Fruit fly (Drosophila melanogaster) whole organism, adult: ENCODE data around the gene Lim1.
A peak's percentile ranks its signal among the peaks of the same experiment; 100 is the strongest.

Source experiments
- CG11617 ChIP-seq: fragments of 200-800 bp; sonication (Bioruptor generic); optimal IDR thresholded peaks from 2 replicates; lab custom pipeline; 2017; ENCODE audit warnings: mild to moderate bottlenecking, missing biosample characterization, missing genetic modification reagents, missing genetic modification characterization
- CG12768 ChIP-seq: fragments of 200-800 bp; sonication (Bioruptor generic); optimal IDR thresholded peaks from 2 replicates; lab custom pipeline; 2017; ENCODE audit warnings: missing biosample characterization, missing genetic modification characterization, mild to moderate bottlenecking, moderate library complexity, missing genetic modification reagents
- CG14711 ChIP-seq: fragments of 200-800 bp; sonication (Bioruptor generic); optimal IDR thresholded peaks from 2 replicates; lab custom pipeline; 2018; ENCODE audit warnings: missing biosample characterization, mild to moderate bottlenecking, missing genetic modification characterization, moderate library complexity
- CG33017 ChIP-seq: fragments of 200-800 bp; sonication (Bioruptor generic); optimal IDR thresholded peaks from 2 replicates; lab custom pipeline; 2018; ENCODE audit warnings: missing biosample characterization, mild to moderate bottlenecking, missing genetic modification characterization, moderate library complexity
- CG5204 ChIP-seq: fragments of 200-800 bp; sonication (Bioruptor generic); optimal IDR thresholded peaks from 2 replicates; lab custom pipeline; 2016; ENCODE audit warnings: missing biosample characterization, missing genetic modification characterization
- CG7045 ChIP-seq: fragments of 200-800 bp; sonication (Bioruptor generic); optimal IDR thresholded peaks from 2 replicates; lab custom pipeline; 2017; ENCODE audit warnings: missing biosample characterization, mild to moderate bottlenecking, missing genetic modification characterization
- CG7101 ChIP-seq: fragments of 200-800 bp; sonication (Bioruptor generic); optimal IDR thresholded peaks from 2 replicates; lab custom pipeline; 2018; ENCODE audit warnings: missing biosample characterization, mild to moderate bottlenecking, missing genetic modification characterization, moderate library complexity
- Clk ChIP-seq: fragments of 200-800 bp; sonication (Bioruptor generic); optimal IDR thresholded peaks from 2 replicates; lab custom pipeline; 2017; ENCODE audit warnings: missing biosample characterization, missing genetic modification characterization
- Crg-1 ChIP-seq: fragments of 200-800 bp; sonication (Bioruptor generic); optimal IDR thresholded peaks from 2 replicates; lab custom pipeline; 2016; ENCODE audit warnings: missing biosample characterization, missing genetic modification characterization
- Hr96 ChIP-seq: fragments of 200-800 bp; sonication (Bioruptor generic); optimal IDR thresholded peaks from 2 replicates; lab custom pipeline; 2016; ENCODE audit warnings: missing biosample characterization, missing genetic modification characterization
- Mnt ChIP-seq: fragments of 200-800 bp; sonication (Bioruptor generic); optimal IDR thresholded peaks from 2 replicates; lab custom pipeline; 2016; ENCODE audit warnings: missing biosample characterization, mild to moderate bottlenecking, missing genetic modification characterization
- bab1 ChIP-seq: fragments of 200-800 bp; sonication (Bioruptor generic); optimal IDR thresholded peaks from 3 replicates; lab custom pipeline; 2019; ENCODE audit warnings: missing biosample characterization, mild to moderate bottlenecking, missing genetic modification characterization, moderate library complexity
- cic ChIP-seq: fragments of 200-800 bp; sonication (Bioruptor generic); optimal IDR thresholded peaks from 2 replicates; lab custom pipeline; 2017; ENCODE audit warnings: missing biosample characterization, mild to moderate bottlenecking, missing genetic modification characterization, moderate library complexity
- cnc ChIP-seq, 2 experiments: fragments of >200 bp; optimal IDR thresholded peaks; 2 replicates each; lab custom pipeline; 2017
- kay ChIP-seq: fragments of 200-800 bp; sonication (Bioruptor generic); peaks from one replicate; lab custom pipeline; 2016; ENCODE audit warnings: missing biosample characterization, missing genetic modification characterization, borderline replicate concordance
- ovo ChIP-seq: fragments of 200-800 bp; sonication (Bioruptor generic); optimal IDR thresholded peaks from 2 replicates; lab custom pipeline; 2016; ENCODE audit warnings: missing biosample characterization, missing genetic modification characterization
- pad ChIP-seq: fragments of 200-800 bp; sonication (Bioruptor generic); optimal IDR thresholded peaks from 3 replicates; lab custom pipeline; 2017; ENCODE audit warnings: missing biosample characterization, missing genetic modification characterization, mild to moderate bottlenecking, moderate library complexity, missing genetic modification reagents
- tj ChIP-seq: fragments of 200-800 bp; sonication (Bioruptor generic); optimal IDR thresholded peaks from 3 replicates; lab custom pipeline; 2017; ENCODE audit warnings: missing biosample characterization, mild to moderate bottlenecking, missing genetic modification characterization, moderate library complexity
- toe ChIP-seq: fragments of 200-800 bp; sonication (Bioruptor generic); optimal IDR thresholded peaks from 2 replicates; lab custom pipeline; 2016; ENCODE audit warnings: missing biosample characterization, missing genetic modification characterization

Gene Lim1

dm6 chrX:8806561-8807190 lies 1.1 kb upstream of the Lim1 start:
- TF ChIP-seq CG11617 (GFP tag; lab: Kevin White, UChicago) (no peak), pad (GFP tag; lab: Kevin White, UChicago) (peak; percentile 85)

- TF ChIP-seq pad (GFP tag; lab: Kevin White, UChicago) (no peak), ovo (GFP tag; lab: Kevin White, UChicago) (no peak), CG5204 (GFP tag; lab: Kevin White, UChicago) (no peak), CG7101 (no peak), CG7045 (GFP tag; lab: Kevin White, UChicago) (no peak), kay (GFP tag; lab: Kevin White, UChicago) (no peak), Mnt (GFP tag; lab: Kevin White, UChicago) (no peak), toe (GFP tag; lab: Kevin White, UChicago) (no peak), cnc (optimal IDR thresholded peaks at IDR 0.05; lab: Kevin White, UChicago) (no peak), tj (GFP tag; lab: Kevin White, UChicago) (no peak)
Measured at dm6 chrX:8800235-8800771, 5.3 kb downstream of the Lim1 start.

dm6 chrX:8798330-8798729 lies 7.3 kb downstream of the Lim1 start:
- TF ChIP-seq cic (GFP tag; lab: Kevin White, UChicago) (no peak), kay (GFP tag; lab: Kevin White, UChicago) (no peak), CG14711 (tag; lab: Kevin White, UChicago) (no peak), toe (GFP tag; lab: Kevin White, UChicago) (no peak), tj (GFP tag; lab: Kevin White, UChicago) (no peak), Clk (GFP tag; lab: Kevin White, UChicago) (no peak), CG12768 (GFP tag; lab: Kevin White, UChicago) (no peak), Crg-1 (GFP tag; lab: Kevin White, UChicago) (no peak), CG33017 (tag; lab: Kevin White, UChicago) (no peak), Hr96 (GFP tag; lab: Kevin White, UChicago) (no peak), bab1 (GFP tag; lab: Kevin White, UChicago) (no peak), pad (GFP tag; lab: Kevin White, UChicago) (no peak)

- TF ChIP-seq bab1 (GFP tag; lab: Kevin White, UChicago) = no peak
- no peak for TF ChIP-seq CG33017 (tag; lab: Kevin White, UChicago)
- no peak for TF ChIP-seq CG12768 (GFP tag; lab: Kevin White, UChicago)
- TF ChIP-seq CG7101 = no peak
- no peak for TF ChIP-seq Hr96 (GFP tag; lab: Kevin White, UChicago)
- no peak for TF ChIP-seq ovo (GFP tag; lab: Kevin White, UChicago)
- no peak for TF ChIP-seq pad (GFP tag; lab: Kevin White, UChicago)
- TF ChIP-seq Mnt (GFP tag; lab: Kevin White, UChicago) = no peak
- no peak for TF ChIP-seq Clk (GFP tag; lab: Kevin White, UChicago)
- no peak for TF ChIP-seq cic (GFP tag; lab: Kevin White, UChicago)
- TF ChIP-seq CG7045 (GFP tag; lab: Kevin White, UChicago) = no peak
- TF ChIP-seq Crg-1 (GFP tag; lab: Kevin White, UChicago) = no peak
- no peak for TF ChIP-seq CG5204 (GFP tag; lab: Kevin White, UChicago)
- no peak for TF ChIP-seq tj (GFP tag; lab: Kevin White, UChicago)
- no peak for TF ChIP-seq CG11617 (GFP tag; lab: Kevin White, UChicago)
- TF ChIP-seq kay (GFP tag; lab: Kevin White, UChicago) = no peak
Measured at dm6 chrX:8795387-8796195, 10.0 kb downstream of the Lim1 start.

dm6 chrX:8792927-8793326 lies 12.7 kb downstream of the Lim1 start:
- no peak for TF ChIP-seq cnc (optimal IDR thresholded peaks at IDR 0.05; lab: Kevin White, UChicago)
- no peak for TF ChIP-seq Hr96 (GFP tag; lab: Kevin White, UChicago)
- TF ChIP-seq CG14711 (tag; lab: Kevin White, UChicago) = no peak
- TF ChIP-seq kay (GFP tag; lab: Kevin White, UChicago) = no peak
- no peak for TF ChIP-seq Mnt (GFP tag; lab: Kevin White, UChicago)
- TF ChIP-seq tj (GFP tag; lab: Kevin White, UChicago) = no peak
- no peak for TF ChIP-seq cic (GFP tag; lab: Kevin White, UChicago)

- TF ChIP-seq CG12768 (GFP tag; lab: Kevin White, UChicago) = no peak
Measured at dm6 chrX:8785710-8786109, 19.9 kb downstream of the Lim1 start.
